Fruit fly (Drosophila melanogaster) Kc167 (cell line): ENCODE results near the gene CG10286.

Experiments used
- Myc ChIP-seq: fragments of >200 bp; optimal IDR thresholded peaks from 2 replicates; lab custom pipeline; 2017; ENCODE audit warnings: missing external identifiers
- Sin3A ChIP-seq: fragments of >200 bp; optimal IDR thresholded peaks from 2 replicates; lab custom pipeline; 2018; ENCODE audit warnings: missing external identifiers
- h ChIP-seq: fragments of >200 bp; optimal IDR thresholded peaks from 3 replicates; lab custom pipeline; 2018; ENCODE audit warnings: missing external identifiers
- insv ChIP-seq: fragments of >200 bp; optimal IDR thresholded peaks from 3 replicates; lab custom pipeline; 2018; ENCODE audit warnings: missing external identifiers
- psq ChIP-seq: fragments of >200 bp; optimal IDR thresholded peaks from 2 replicates; lab custom pipeline; 2017; ENCODE audit warnings: missing external identifiers
- ttk ChIP-seq: sonication (Bioruptor generic); optimal IDR thresholded peaks from 2 replicates; lab custom pipeline; 2017; ENCODE audit warnings: missing external identifiers

DNA sequence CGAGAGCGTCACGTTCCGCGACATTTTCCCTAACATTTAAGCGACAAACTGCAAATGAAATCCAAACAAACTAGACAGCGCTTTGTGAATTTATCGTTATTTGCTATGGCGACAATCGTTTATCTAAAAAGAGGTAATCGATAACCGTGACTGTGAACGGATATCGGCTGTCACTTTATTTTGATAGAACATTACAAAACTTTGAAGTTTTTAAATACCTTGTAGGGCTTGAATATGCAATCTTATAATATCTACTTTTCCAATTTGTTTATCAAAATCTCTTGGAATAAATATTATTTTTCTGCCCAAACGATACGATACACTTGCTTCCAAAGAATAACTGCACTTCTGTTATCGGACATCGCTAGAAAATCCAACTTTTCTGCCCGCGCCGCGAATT, 11.4 kb downstream of the CG10286 start, which contains the start of the genes CG1024 and TfIIFalpha:
- TF ChIP-seq h (lab: Kevin White, UChicago) (no peak), Myc (lab: Kevin White, UChicago) (no peak), psq (no peak), ttk (lab: Kevin White, UChicago) (no peak), insv (lab: Kevin White, UChicago) (no peak), Sin3A (lab: Kevin White, UChicago) (no peak)
